Worm (Caenorhabditis elegans) whole organism, L2 larva: ENCODE measurements around the gene C28C12.1.
A peak's percentile ranks its signal among the peaks of the same experiment; 100 is the strongest.

Experiments used
- C34F6.9 ChIP-seq: fragments of 150-350 bp; optimal IDR thresholded peaks from 2 replicates; lab custom pipeline; 2014; ENCODE audit warnings: missing biosample characterization, missing genetic modification characterization
- Y55F3AM.14 ChIP-seq: fragments of 200-800 bp; sonication (Bioruptor generic); optimal IDR thresholded peaks from 2 replicates; lab custom pipeline; 2018; ENCODE audit warnings: mild to moderate bottlenecking, missing genetic modification characterization, missing compliant biosample characterization
- alr-1 ChIP-seq: fragments of 150-350 bp; optimal IDR thresholded peaks from 2 replicates; lab custom pipeline; 2014; ENCODE audit warnings: missing biosample characterization, missing genetic modification characterization
- aly-2 ChIP-seq: fragments of 150-350 bp; optimal IDR thresholded peaks from 2 replicates; lab custom pipeline; 2014; ENCODE audit warnings: missing biosample characterization, missing genetic modification characterization
- ama-1 ChIP-seq: fragments of 150-350 bp; optimal IDR thresholded peaks from 2 replicates; lab custom pipeline; 2018; ENCODE audit warnings: inconsistent platforms
- blmp-1 ChIP-seq: sonication (generic microtip); optimal IDR thresholded peaks from 2 replicates; lab custom pipeline; 2017; ENCODE audit warnings: missing genetic modification characterization, mild to moderate bottlenecking, missing compliant biosample characterization, antibody characterized with exemption, moderate library complexity; ENCODE audit not compliant: insufficient read depth
- ceh-16 ChIP-seq: fragments of 150-350 bp; optimal IDR thresholded peaks from 2 replicates; lab custom pipeline; 2014; ENCODE audit warnings: missing biosample characterization, missing genetic modification characterization
- ceh-82 ChIP-seq: fragments of 150-350 bp; optimal IDR thresholded peaks from 2 replicates; lab custom pipeline; 2014; ENCODE audit warnings: missing biosample characterization, missing genetic modification characterization
- crh-2 ChIP-seq: sonication (generic microtip); optimal IDR thresholded peaks from 2 replicates; lab custom pipeline; 2017; ENCODE audit warnings: missing biosample characterization, missing genetic modification characterization
- dmd-4 ChIP-seq: sonication (generic microtip); optimal IDR thresholded peaks from 2 replicates; lab custom pipeline; 2017; ENCODE audit warnings: missing biosample characterization, missing genetic modification characterization
- egl-27 ChIP-seq: sonication (generic microtip); optimal IDR thresholded peaks from 3 replicates; lab custom pipeline; 2017; ENCODE audit warnings: missing biosample characterization, missing genetic modification reagents, missing genetic modification characterization
- elt-1 ChIP-seq: fragments of 150-350 bp; optimal IDR thresholded peaks from 2 replicates; lab custom pipeline; 2014; ENCODE audit warnings: missing biosample characterization, missing genetic modification characterization
- elt-3 ChIP-seq: sonication (generic microtip); optimal IDR thresholded peaks from 2 replicates; lab custom pipeline; 2017; ENCODE audit warnings: missing biosample characterization, missing genetic modification characterization
- fos-1 ChIP-seq: fragments of 150-350 bp; optimal IDR thresholded peaks from 2 replicates; lab custom pipeline; 2014; ENCODE audit warnings: missing biosample characterization, missing genetic modification characterization
- gmeb-1 ChIP-seq: fragments of 150-350 bp; optimal IDR thresholded peaks from 2 replicates; lab custom pipeline; 2014; ENCODE audit warnings: missing biosample characterization, missing genetic modification characterization
- lin-13 ChIP-seq: fragments of 150-350 bp; optimal IDR thresholded peaks from 2 replicates; lab custom pipeline; 2014; ENCODE audit warnings: missing biosample characterization, missing genetic modification reagents, missing genetic modification characterization
- lin-39 ChIP-seq: fragments of 150-350 bp; optimal IDR thresholded peaks from 2 replicates; lab custom pipeline; 2014; ENCODE audit warnings: missing biosample characterization, missing genetic modification reagents, missing genetic modification characterization
- lsy-2 ChIP-seq, 2 experiments: fragments of 150-350 bp in 1 of 2; sonication (generic microtip) in 1 of 2; optimal IDR thresholded peaks; 2 replicates each; lab custom pipeline; 2014 to 2017; ENCODE audit warnings: missing biosample characterization in 2 of 2, missing genetic modification characterization in 2 of 2
- mab-5 ChIP-seq: fragments of 150-350 bp; optimal IDR thresholded peaks from 2 replicates; lab custom pipeline; 2014; ENCODE audit warnings: missing biosample characterization, missing genetic modification characterization
- mbf-1 ChIP-seq: sonication (generic microtip); optimal IDR thresholded peaks from 2 replicates; lab custom pipeline; 2017; ENCODE audit warnings: missing biosample characterization, missing genetic modification characterization
- mdl-1 ChIP-seq, 2 experiments: fragments of 150-350 bp in 1 of 2; sonication (generic microtip) in 1 of 2; optimal IDR thresholded peaks; 2 replicates each; lab custom pipeline; 2017; ENCODE audit warnings: missing biosample characterization in 2 of 2, missing genetic modification characterization in 2 of 2
- nhr-10 ChIP-seq: sonication (generic microtip); optimal IDR thresholded peaks from 2 replicates; lab custom pipeline; 2017; ENCODE audit warnings: missing biosample characterization, missing genetic modification characterization
- nhr-11 ChIP-seq: fragments of 150-350 bp; optimal IDR thresholded peaks from 2 replicates; lab custom pipeline; 2014; ENCODE audit warnings: missing biosample characterization, missing genetic modification characterization
- nhr-12 ChIP-seq: fragments of 150-350 bp; optimal IDR thresholded peaks from 2 replicates; lab custom pipeline; 2014; ENCODE audit warnings: missing biosample characterization, missing genetic modification characterization
- nhr-129 ChIP-seq: fragments of 150-350 bp; optimal IDR thresholded peaks from 2 replicates; lab custom pipeline; 2014; ENCODE audit warnings: missing biosample characterization, missing genetic modification characterization
- nhr-21 ChIP-seq: fragments of 150-350 bp; optimal IDR thresholded peaks from 2 replicates; lab custom pipeline; 2014; ENCODE audit warnings: missing biosample characterization, missing genetic modification characterization
- nhr-23 ChIP-seq: fragments of 150-350 bp; optimal IDR thresholded peaks from 2 replicates; lab custom pipeline; 2014; ENCODE audit warnings: missing biosample characterization, missing genetic modification reagents, missing genetic modification characterization
- nhr-237 ChIP-seq: fragments of 150-350 bp; optimal IDR thresholded peaks from 2 replicates; lab custom pipeline; 2014; ENCODE audit warnings: missing biosample characterization, missing genetic modification characterization
- nhr-6 ChIP-seq: fragments of 150-350 bp; optimal IDR thresholded peaks from 2 replicates; lab custom pipeline; 2014; ENCODE audit warnings: missing biosample characterization, missing genetic modification characterization
- peb-1 ChIP-seq: fragments of 150-350 bp; optimal IDR thresholded peaks from 2 replicates; lab custom pipeline; 2014; ENCODE audit warnings: missing biosample characterization, missing genetic modification characterization
- sem-4 ChIP-seq: fragments of 150-350 bp; optimal IDR thresholded peaks from 2 replicates; lab custom pipeline; 2014; ENCODE audit warnings: missing biosample characterization, missing genetic modification reagents, missing genetic modification characterization
- skn-1 ChIP-seq: sonication (generic microtip); optimal IDR thresholded peaks from 2 replicates; lab custom pipeline; 2017; ENCODE audit warnings: missing biosample characterization, missing genetic modification characterization
- sma-3 ChIP-seq: sonication (generic microtip); optimal IDR thresholded peaks from 2 replicates; lab custom pipeline; 2016; ENCODE audit warnings: missing genetic modification reagents, missing genetic modification characterization, missing compliant biosample characterization
- sma-9 ChIP-seq, 2 experiments: fragments of 150-350 bp in 1 of 2; sonication (generic microtip) in 1 of 2; optimal IDR thresholded peaks; 2 replicates each; lab custom pipeline; 2014 to 2016; ENCODE audit warnings: missing genetic modification characterization in 2 of 2, mild to moderate bottlenecking in 1 of 2, missing biosample characterization in 1 of 2, missing compliant biosample characterization in 1 of 2, missing genetic modification reagents in 1 of 2, moderate library complexity in 1 of 2
- snpc-4 ChIP-seq: fragments of 150-350 bp; optimal IDR thresholded peaks from 2 replicates; lab custom pipeline; 2014; ENCODE audit warnings: missing biosample characterization, missing genetic modification characterization
- unc-39 ChIP-seq: fragments of 150-350 bp; optimal IDR thresholded peaks from 2 replicates; lab custom pipeline; 2014; ENCODE audit warnings: missing biosample characterization, missing genetic modification characterization
- unc-55 ChIP-seq: fragments of 150-350 bp; sonication (generic microtip); optimal IDR thresholded peaks from 3 replicates; lab custom pipeline; 2014; ENCODE audit warnings: missing biosample characterization, missing genetic modification reagents, missing genetic modification characterization
- unc-62 ChIP-seq: fragments of 150-350 bp; optimal IDR thresholded peaks from 2 replicates; lab custom pipeline; 2014; ENCODE audit warnings: missing biosample characterization, missing genetic modification reagents, missing genetic modification characterization
- ztf-1 ChIP-seq: fragments of 200-800 bp; sonication (Bioruptor generic); conservative IDR thresholded peaks from 2 replicates; pipeline ENCODE4 v1.3.6; 2022; ENCODE audit warnings: missing genetic modification characterization, missing compliant biosample characterization
- ztf-11 ChIP-seq: sonication (generic microtip); optimal IDR thresholded peaks from 2 replicates; lab custom pipeline; 2017; ENCODE audit warnings: missing biosample characterization, missing genetic modification characterization
- ztf-4 ChIP-seq: fragments of 150-350 bp; optimal IDR thresholded peaks from 2 replicates; lab custom pipeline; 2014; ENCODE audit warnings: missing biosample characterization, missing genetic modification characterization

Gene C28C12.1

ce11 chrIV:8501382-8501781 is at the start of gene C28C12.1:
TSS of gene C28C12.1 (plus strand) at chrIV:8501682.
- TF ChIP-seq nhr-11 (no peak), nhr-237 (tag; lab: Kevin White, UChicago) (no peak), egl-27 (tag; lab: Kevin White, UChicago) (no peak), lsy-2 (tag; optimal IDR thresholded peaks at IDR 0.05; lab: Kevin White, UChicago) (no peak), ztf-11 (no peak)

ce11 chrIV:8451709-8452248 is 49.7 kb upstream of the C28C12.1 start, which contains the start of gene eppl-1:
TSS of gene eppl-1 (minus strand) at chrIV:8451759.
- TF ChIP-seq mbf-1 (tag; lab: Kevin White, UChicago) (no peak), Y55F3AM.14 (GFP tag; lab: Kevin White, UChicago) (no peak), fos-1 (peak; percentile 34), mdl-1 (tag; optimal IDR thresholded peaks at IDR 0.05; lab: Kevin White, UChicago) (no peak), sma-9 (GFP tag; optimal IDR thresholded peaks at IDR 0.05; lab: Kevin White, UChicago) (peak; percentile 15), sma-9 (tag; optimal IDR thresholded peaks at IDR 0.05; lab: Kevin White, UChicago) (no peak), unc-62 (no peak), elt-3 (tag; lab: Kevin White, UChicago) (no peak)

ce11 chrIV:8453178-8453577 is 48.3 kb upstream of the C28C12.1 start:
- TF ChIP-seq sma-3 (GFP tag; lab: Kevin White, UChicago) (no peak), egl-27 (tag; lab: Kevin White, UChicago) (no peak), alr-1 (tag; lab: Kevin White, UChicago) (no peak), crh-2 (tag; lab: Kevin White, UChicago) (peak; percentile 63), ama-1 (lab: Kevin White, UChicago) (no peak), Y55F3AM.14 (GFP tag; lab: Kevin White, UChicago) (no peak), nhr-23 (no peak), ztf-1 (GFP tag; lab: Robert Waterston, UW) (no peak), C34F6.9 (tag; lab: Kevin White, UChicago) (no peak), ztf-4 (tag; lab: Kevin White, UChicago) (no peak), nhr-11 (no peak), blmp-1 (tag; lab: Kevin White, UChicago) (no peak), lin-39 (no peak), mdl-1 (tag; optimal IDR thresholded peaks at IDR 0.05; lab: Kevin White, UChicago) (no peak), skn-1 (tag; lab: Kevin White, UChicago) (no peak), sma-9 (GFP tag; optimal IDR thresholded peaks at IDR 0.05; lab: Kevin White, UChicago) (peak; percentile 55), sma-9 (tag; optimal IDR thresholded peaks at IDR 0.05; lab: Kevin White, UChicago) (no peak), ztf-11 (no peak), aly-2 (no peak), nhr-10 (tag; lab: Kevin White, UChicago) (no peak), sem-4 (no peak), elt-1 (tag; lab: Kevin White, UChicago) (no peak), nhr-6 (tag; lab: Kevin White, UChicago) (no peak), nhr-129 (tag; lab: Kevin White, UChicago) (peak; percentile 4), nhr-12 (tag; lab: Kevin White, UChicago) (no peak), unc-55 (no peak), snpc-4 (tag; lab: Kevin White, UChicago) (no peak), unc-62 (no peak), lin-13 (GFP tag; lab: Kevin White, UChicago) (no peak), unc-39 (tag; lab: Kevin White, UChicago) (no peak), fos-1 (peak; percentile 65), peb-1 (tag; lab: Kevin White, UChicago) (no peak), nhr-237 (tag; lab: Kevin White, UChicago) (no peak), dmd-4 (tag; lab: Kevin White, UChicago) (no peak), ceh-82 (no peak), nhr-21 (tag; lab: Kevin White, UChicago) (no peak), ceh-16 (tag; lab: Kevin White, UChicago) (no peak), mab-5 (no peak), gmeb-1 (tag; lab: Kevin White, UChicago) (peak; percentile 19)
